Worm (Caenorhabditis elegans) whole organism, midembryonic: ENCODE results near the gene stc-1.

Experiments used
- T22C8.4 ChIP-seq: fragments of 200-800 bp; sonication (Bioruptor generic); IDR thresholded peaks from 2 replicates; pipeline ENCODE4 v1.3.6; 2022; ENCODE audit warnings: missing genetic modification characterization, missing compliant biosample characterization
- cog-1 ChIP-seq: sonication (generic microtip); optimal IDR thresholded peaks from 2 replicates; lab custom pipeline; 2016; ENCODE audit warnings: missing genetic modification characterization, missing compliant biosample characterization
- flt-1 ChIP-seq: fragments of 200-800 bp; sonication (Bioruptor generic); IDR thresholded peaks from 2 replicates; pipeline ENCODE4 v1.3.6; 2022; ENCODE audit warnings: missing genetic modification characterization, missing compliant biosample characterization
- klf-2 ChIP-seq: fragments of 200-800 bp; sonication (Bioruptor generic); conservative IDR thresholded peaks from 2 replicates; pipeline ENCODE4 v1.3.6; 2022; ENCODE audit warnings: missing genetic modification reagents, missing genetic modification characterization, missing compliant biosample characterization
- med-1 ChIP-seq: sonication (generic microtip); optimal IDR thresholded peaks from 2 replicates; lab custom pipeline; 2017; ENCODE audit warnings: missing genetic modification characterization, mild to moderate bottlenecking, missing compliant biosample characterization, antibody characterized with exemption, missing genetic modification reagents; ENCODE audit not compliant: insufficient read depth
- ref-1 ChIP-seq: fragments of 200-800 bp; sonication (Bioruptor generic); conservative IDR thresholded peaks from 2 replicates; pipeline ENCODE4 v1.3.6; 2022; ENCODE audit warnings: missing genetic modification reagents, missing genetic modification characterization, missing compliant biosample characterization
- tab-1 ChIP-seq: fragments of 200-800 bp; sonication (Bioruptor generic); IDR thresholded peaks from 2 replicates; pipeline ENCODE4 v1.3.6; 2022; ENCODE audit warnings: missing genetic modification characterization, missing compliant biosample characterization
- ztf-23 ChIP-seq: fragments of 200-800 bp; sonication (Bioruptor generic); IDR thresholded peaks from 2 replicates; pipeline ENCODE4 v1.3.6; 2022; ENCODE audit warnings: missing genetic modification reagents, missing genetic modification characterization, missing compliant biosample characterization
- ztf-29 ChIP-seq: fragments of 200-800 bp; sonication (Bioruptor generic); IDR thresholded peaks from 2 replicates; pipeline ENCODE4 v1.3.6; 2022; ENCODE audit warnings: missing genetic modification reagents, missing genetic modification characterization, missing compliant biosample characterization

The stc-1 gene

DNA sequence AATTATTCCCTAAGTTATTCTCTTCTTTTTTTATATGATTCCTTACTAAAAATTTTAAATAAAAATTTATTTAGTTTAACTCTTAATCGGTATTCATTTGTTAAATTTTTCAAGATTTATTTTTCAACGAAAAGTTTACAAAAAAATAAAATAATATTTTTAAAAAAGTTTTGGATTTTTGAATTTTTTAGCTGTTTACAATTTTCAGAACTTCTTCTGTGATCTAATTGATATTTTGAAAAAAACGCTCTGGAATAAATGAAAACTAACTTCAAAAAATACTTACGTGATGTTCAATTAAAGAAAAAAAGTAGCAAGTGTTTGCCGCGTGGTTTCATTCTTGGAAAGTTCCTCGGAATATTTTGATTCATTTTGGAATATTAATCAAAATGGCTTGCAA is 20.6 kb downstream of the stc-1 start, which contains the start of gene decr-1.2:
TSS of gene decr-1.2 (plus strand) at position 301 of the 400 bp plus-strand sequence.
- no peak for TF ChIP-seq ztf-23 (GFP tag; lab: Robert Waterston, UW)

DNA sequence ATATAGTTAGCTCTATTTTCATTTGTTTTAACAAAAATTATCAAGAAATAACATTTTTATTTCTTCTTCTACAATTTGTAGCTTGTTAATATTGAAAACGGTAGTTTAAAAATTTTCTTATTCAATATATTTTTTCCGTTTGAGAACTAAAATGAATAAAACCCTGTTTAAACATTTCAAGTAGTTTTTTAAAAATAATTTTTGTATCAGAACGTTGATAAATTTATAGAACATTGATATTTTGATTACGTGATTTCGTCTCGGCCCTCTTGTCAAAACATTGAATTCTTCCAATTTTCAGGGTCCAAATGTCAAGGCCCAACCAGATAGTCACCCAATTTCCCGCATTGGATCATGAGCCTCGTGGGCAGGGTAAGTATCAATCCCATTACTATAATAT is 25.5 kb downstream of the stc-1 start, which contains the start of gene pqn-73:
TSS of gene pqn-73 (plus strand) at position 301 of the 400 bp plus-strand sequence.
- TF ChIP-seq ztf-29 (GFP tag; lab: Robert Waterston, UW): no peak
- no peak for TF ChIP-seq cog-1
- no peak for TF ChIP-seq tab-1 (GFP tag; lab: Robert Waterston, UW)
- TF ChIP-seq T22C8.4 (GFP tag; lab: Robert Waterston, UW): no peak
- no peak for TF ChIP-seq med-1 (GFP tag; lab: Kevin White, UChicago)
- no peak for TF ChIP-seq flt-1
- no peak for TF ChIP-seq klf-2 (GFP tag; lab: Robert Waterston, UW)
- no peak for TF ChIP-seq ref-1

DNA sequence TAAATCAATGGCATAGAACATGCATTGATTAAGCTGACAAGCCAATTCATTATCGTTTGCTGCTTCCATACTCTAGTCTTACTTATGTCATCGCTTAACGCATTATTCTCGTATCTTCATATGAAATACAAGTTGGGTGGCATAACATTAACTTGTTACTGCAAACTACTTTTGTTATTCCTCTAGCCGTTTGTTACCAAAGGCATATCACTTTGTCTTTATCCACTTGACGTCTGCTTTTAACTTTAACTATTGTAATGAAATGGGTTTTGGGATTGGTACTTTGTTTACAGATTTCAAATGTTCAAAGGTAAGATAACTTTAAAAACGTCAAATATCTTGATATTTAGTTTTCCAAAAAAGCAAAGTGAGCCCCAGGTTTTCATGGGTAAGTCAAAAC is 29.9 kb downstream of the stc-1 start, which contains the start of gene W01C9.2:
TSS of gene W01C9.2 (plus strand) at position 301 of the 400 bp plus-strand sequence.
- TF ChIP-seq ztf-29 (GFP tag; lab: Robert Waterston, UW): no peak
- TF ChIP-seq med-1 (GFP tag; lab: Kevin White, UChicago): no peak

DNA sequence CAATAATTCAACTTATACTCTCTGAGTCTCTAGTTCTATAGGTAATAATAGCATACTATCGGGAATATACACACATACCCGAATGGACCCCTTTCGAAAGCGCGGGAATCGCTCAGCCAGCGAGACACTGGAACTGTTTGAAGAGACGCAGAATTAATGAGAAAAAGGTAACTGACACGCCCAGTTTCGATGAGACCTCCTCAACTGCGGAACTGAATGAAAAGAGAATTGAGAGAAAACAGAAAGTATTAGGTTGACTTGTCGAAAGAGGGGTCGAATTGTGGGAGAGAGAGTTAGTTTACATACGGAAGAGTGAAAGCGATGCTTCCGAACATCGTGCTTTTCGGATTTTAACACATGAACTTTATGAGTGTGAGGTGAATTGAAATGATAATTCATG is 33.9 kb downstream of the stc-1 start:
- no peak for TF ChIP-seq med-1 (GFP tag; lab: Kevin White, UChicago)
- TF ChIP-seq tab-1 (GFP tag; lab: Robert Waterston, UW): no peak
- no peak for TF ChIP-seq ztf-29 (GFP tag; lab: Robert Waterston, UW)
- TF ChIP-seq cog-1: no peak
- no peak for TF ChIP-seq T22C8.4 (GFP tag; lab: Robert Waterston, UW)
- TF ChIP-seq ref-1: no peak
- TF ChIP-seq ztf-23 (GFP tag; lab: Robert Waterston, UW): no peak
- TF ChIP-seq klf-2 (GFP tag; lab: Robert Waterston, UW): no peak
- no peak for TF ChIP-seq flt-1

DNA sequence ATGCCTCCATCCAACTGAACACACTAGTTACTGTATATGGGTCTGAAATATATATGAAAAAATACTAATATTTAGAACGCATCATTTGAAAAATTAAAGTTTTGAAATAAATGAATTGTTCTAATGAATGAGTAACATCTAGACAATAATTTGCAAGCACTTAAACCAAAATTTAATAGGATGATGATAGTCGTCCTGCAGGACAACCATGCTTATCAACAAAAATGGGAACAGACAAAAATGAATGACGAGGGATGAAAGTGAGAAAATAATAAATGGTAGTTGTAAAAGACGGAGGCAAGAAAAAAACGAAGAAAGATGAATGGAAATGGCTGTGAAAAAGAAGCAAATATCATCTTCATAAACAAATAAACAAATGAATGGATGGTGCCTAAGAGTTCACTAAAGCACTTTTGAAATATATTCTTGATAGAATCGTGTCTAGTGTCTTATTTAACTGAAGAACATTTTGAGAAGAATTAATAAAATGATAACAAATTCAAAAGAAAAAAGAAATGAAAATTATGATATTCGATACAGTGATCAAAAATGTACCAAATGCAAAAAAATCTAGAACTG is 34.7 kb downstream of the stc-1 start, which contains the start of gene gldi-7:
TSS of gene gldi-7 (minus strand) at position 42 of the 579 bp plus-strand sequence.
- TF ChIP-seq med-1 (GFP tag; lab: Kevin White, UChicago) (no peak), flt-1 (no peak), ztf-23 (GFP tag; lab: Robert Waterston, UW) (no peak), cog-1 (no peak), ref-1 (no peak), T22C8.4 (GFP tag; lab: Robert Waterston, UW) (no peak), klf-2 (GFP tag; lab: Robert Waterston, UW) (no peak), ztf-29 (GFP tag; lab: Robert Waterston, UW) (no peak), tab-1 (GFP tag; lab: Robert Waterston, UW) (no peak)

DNA sequence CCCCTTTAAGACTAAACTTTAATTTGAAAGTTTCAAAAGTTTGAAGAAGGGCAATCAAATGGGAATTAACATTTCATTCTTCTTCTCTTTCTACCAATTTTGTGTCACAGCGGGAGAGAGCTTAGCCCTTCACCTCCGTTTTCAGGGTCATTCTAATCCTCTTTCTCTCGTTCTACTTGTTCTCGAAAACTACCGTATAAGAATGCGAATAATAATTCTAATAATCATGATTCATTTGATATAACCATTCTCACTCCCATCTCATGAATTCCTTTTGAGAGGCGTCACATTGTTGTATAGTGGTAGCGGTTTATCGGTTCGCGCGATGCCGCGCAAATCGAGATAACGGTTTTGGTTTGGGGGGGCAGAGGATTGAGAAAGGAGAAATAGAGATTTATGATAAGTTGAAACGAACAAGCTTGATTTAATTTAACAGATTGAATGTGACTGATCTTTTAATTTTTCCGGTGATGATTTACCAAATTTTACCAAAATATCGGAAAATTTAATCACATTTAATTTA is 36.7 kb downstream of the stc-1 start:
- TF ChIP-seq flt-1: no peak

DNA sequence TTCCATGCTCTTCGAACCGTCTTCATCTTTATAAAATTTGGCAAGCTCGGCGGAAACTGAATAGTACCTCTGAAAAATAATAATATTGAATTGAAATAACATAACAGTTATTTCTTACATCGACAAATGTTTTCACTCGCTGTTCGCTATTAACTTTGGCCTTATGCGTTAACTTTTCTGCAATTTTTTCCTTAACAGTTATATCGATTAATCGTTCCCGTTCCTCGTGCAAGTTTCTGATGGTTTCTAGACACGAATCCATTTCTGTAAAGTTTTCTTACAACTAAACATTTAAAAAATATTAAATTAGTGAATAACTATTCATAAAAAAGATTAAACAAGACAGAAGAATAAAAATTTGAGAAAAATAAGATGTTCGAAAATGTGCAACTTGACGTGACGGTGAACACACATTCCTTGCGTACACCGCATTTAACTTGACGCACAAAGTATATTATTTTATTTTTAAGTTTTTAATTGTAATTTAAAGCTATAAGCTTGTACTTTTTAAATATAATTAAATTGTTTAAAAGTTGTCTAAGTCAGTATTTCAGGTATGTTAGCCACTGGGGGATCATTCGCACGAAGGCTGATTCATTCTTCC is 40.7 kb downstream of the stc-1 start, which contains the start of the genes prp-9 and mrps-18B:
TSS of gene prp-9 (minus strand) at position 264 of the 604 bp plus-strand sequence.
TSS of gene mrps-18B (plus strand) at position 549 of the 604 bp plus-strand sequence.
- no peak for TF ChIP-seq klf-2 (GFP tag; lab: Robert Waterston, UW)
- TF ChIP-seq tab-1 (GFP tag; lab: Robert Waterston, UW): no peak
- TF ChIP-seq ref-1: no peak
- TF ChIP-seq ztf-23 (GFP tag; lab: Robert Waterston, UW): no peak
- no peak for TF ChIP-seq T22C8.4 (GFP tag; lab: Robert Waterston, UW)
- no peak for TF ChIP-seq med-1 (GFP tag; lab: Kevin White, UChicago)
- no peak for TF ChIP-seq ztf-29 (GFP tag; lab: Robert Waterston, UW)
- no peak for TF ChIP-seq cog-1
- no peak for TF ChIP-seq flt-1

DNA sequence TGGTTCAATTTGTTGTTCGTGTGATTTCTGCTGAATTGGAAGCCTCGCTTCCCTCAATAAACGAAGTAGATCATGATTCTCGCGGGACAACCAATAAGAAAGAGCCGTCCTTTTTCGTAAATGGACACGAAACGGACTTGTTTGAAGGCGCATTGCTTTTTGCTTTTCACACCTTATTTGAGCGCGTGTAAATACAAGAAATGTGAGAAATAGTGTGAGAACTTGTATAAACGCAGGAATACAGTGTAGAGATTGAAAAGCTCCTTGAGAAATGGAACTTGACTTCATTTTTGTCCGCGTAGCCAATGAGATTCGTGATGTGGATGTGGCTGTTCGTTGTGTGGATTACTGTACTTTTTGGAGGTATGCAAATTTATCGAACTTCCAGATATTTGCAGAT is 45.3 kb downstream of the stc-1 start, which contains the start of gene cht-2:
TSS of gene cht-2 (plus strand) at position 301 of the 400 bp plus-strand sequence.
- TF ChIP-seq cog-1 (no peak), T22C8.4 (GFP tag; lab: Robert Waterston, UW) (no peak), ztf-23 (GFP tag; lab: Robert Waterston, UW) (no peak), flt-1 (no peak), klf-2 (GFP tag; lab: Robert Waterston, UW) (no peak), tab-1 (GFP tag; lab: Robert Waterston, UW) (no peak), ztf-29 (GFP tag; lab: Robert Waterston, UW) (no peak), med-1 (GFP tag; lab: Kevin White, UChicago) (no peak), ref-1 (no peak)

DNA sequence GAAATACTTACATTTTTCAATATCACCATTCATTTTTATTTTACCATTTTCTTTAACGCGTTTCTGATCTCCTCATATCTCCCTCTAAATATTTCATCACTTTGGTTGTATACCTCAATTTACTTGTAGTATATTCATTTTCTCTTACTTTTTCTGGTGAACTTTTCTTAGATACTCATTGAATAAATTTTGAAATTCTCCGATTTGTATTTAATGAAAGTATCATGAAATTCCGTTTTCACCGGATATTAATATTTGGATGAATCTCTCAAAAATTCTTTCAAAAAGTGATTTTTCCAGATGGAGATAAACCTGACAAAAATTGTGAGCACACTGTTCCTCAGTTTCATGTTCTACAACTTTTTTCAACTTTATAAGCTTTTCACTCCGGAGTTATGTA is 47.7 kb downstream of the stc-1 start, which contains the start of gene T13H5.8:
TSS of gene T13H5.8 (plus strand) at position 301 of the 400 bp plus-strand sequence.
- TF ChIP-seq ref-1: no peak
- no peak for TF ChIP-seq klf-2 (GFP tag; lab: Robert Waterston, UW)
- TF ChIP-seq med-1 (GFP tag; lab: Kevin White, UChicago): no peak
- TF ChIP-seq ztf-29 (GFP tag; lab: Robert Waterston, UW): no peak
- no peak for TF ChIP-seq flt-1

DNA sequence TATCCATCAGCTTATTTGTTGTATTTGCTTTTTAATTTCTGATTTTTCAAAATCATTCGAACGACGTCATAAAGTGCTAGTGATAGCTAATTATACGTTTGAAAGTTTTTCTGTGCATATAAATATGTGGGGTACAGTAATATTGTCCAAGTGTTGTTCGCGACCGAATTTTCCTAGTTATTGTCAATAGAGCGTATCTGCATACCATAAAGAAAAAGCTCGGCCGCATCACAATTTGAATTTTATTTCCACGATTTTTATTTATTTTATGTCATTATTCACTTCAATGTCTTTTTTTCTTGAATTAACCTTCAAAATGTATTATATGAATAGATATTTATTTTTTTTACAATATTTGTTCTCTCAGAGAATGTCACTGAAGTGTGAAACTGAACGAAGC is 49.2 kb downstream of the stc-1 start, which contains the start of gene rnh-2:
TSS of gene rnh-2 (plus strand) at position 368 of the 400 bp plus-strand sequence.
- TF ChIP-seq ztf-29 (GFP tag; lab: Robert Waterston, UW): no peak
- TF ChIP-seq ref-1: no peak
- TF ChIP-seq ztf-23 (GFP tag; lab: Robert Waterston, UW): peak; percentile 68
- no peak for TF ChIP-seq klf-2 (GFP tag; lab: Robert Waterston, UW)
- peak; percentile 60 for TF ChIP-seq cog-1
- TF ChIP-seq flt-1: 0 out of 2 replicates have a peak, but pooled peaks have one; percentile 54
- no peak for TF ChIP-seq T22C8.4 (GFP tag; lab: Robert Waterston, UW)
- no peak for TF ChIP-seq med-1 (GFP tag; lab: Kevin White, UChicago)
- TF ChIP-seq tab-1 (GFP tag; lab: Robert Waterston, UW): no peak
